Worm (Caenorhabditis elegans) whole organism, L4 larva: ENCODE data around the gene col-184.

ENCODE experiments used
- Y105C5A.15 ChIP-seq: fragments of 200-800 bp; sonication (Bioruptor generic); IDR thresholded peaks from 2 replicates; pipeline ENCODE4 v1.3.6; 2022; ENCODE audit warnings: missing genetic modification characterization, missing compliant biosample characterization
- aly-2 ChIP-seq: sonication (generic microtip); optimal IDR thresholded peaks from 2 replicates; lab custom pipeline; 2018; ENCODE audit warnings: missing biosample characterization, missing genetic modification characterization
- lin-13 ChIP-seq: fragments of 150-350 bp; optimal IDR thresholded peaks from 2 replicates; lab custom pipeline; 2014; ENCODE audit warnings: missing biosample characterization, missing genetic modification reagents, missing genetic modification characterization
- madf-5 ChIP-seq, 2 experiments: fragments of 200-800 bp; sonication (Bioruptor generic); IDR thresholded peaks; 2 replicates each; pipeline ENCODE4 v1.3.6; 2022; ENCODE audit warnings: missing compliant biosample characterization in 2 of 2, missing genetic modification characterization in 2 of 2
- mdl-1 ChIP-seq, 2 experiments: fragments of 150-350 bp in 1 of 2; sonication (generic microtip) in 1 of 2; optimal IDR thresholded peaks; 2 replicates each; lab custom pipeline; 2014 to 2017; ENCODE audit warnings: missing biosample characterization in 2 of 2, missing genetic modification characterization in 2 of 2
- mep-1 ChIP-seq: fragments of 150-350 bp; sonication (generic microtip); optimal IDR thresholded peaks from 3 replicates; lab custom pipeline; 2014; ENCODE audit warnings: missing biosample characterization, missing genetic modification characterization
- nhr-11 ChIP-seq: fragments of 150-350 bp; optimal IDR thresholded peaks from 2 replicates; lab custom pipeline; 2014; ENCODE audit warnings: missing biosample characterization, missing genetic modification characterization
- nhr-25 ChIP-seq: sonication (generic microtip); optimal IDR thresholded peaks from 2 replicates; lab custom pipeline; 2017; ENCODE audit warnings: missing genetic modification characterization, mild to moderate bottlenecking, missing compliant biosample characterization, antibody characterized with exemption, moderate library complexity, borderline replicate concordance; ENCODE audit not compliant: insufficient read depth
- snpc-4 ChIP-seq: fragments of 150-350 bp; optimal IDR thresholded peaks from 2 replicates; lab custom pipeline; 2014; ENCODE audit warnings: missing biosample characterization, missing genetic modification characterization
- tra-1 ChIP-seq: fragments of 200-800 bp; sonication (Bioruptor generic); IDR thresholded peaks from 2 replicates; pipeline ENCODE4 v1.3.6; 2022; ENCODE audit warnings: missing genetic modification reagents, missing genetic modification characterization, missing compliant biosample characterization

- TF ChIP-seq Y105C5A.15 = no peak
- no peak for TF ChIP-seq madf-5 (GFP tag; IDR thresholded peaks at IDR 0.05; lab: Robert Waterston, UW)
- TF ChIP-seq mdl-1 (tag; optimal IDR thresholded peaks at IDR 0.05; lab: Kevin White, UChicago) = no peak
- TF ChIP-seq tra-1 (GFP tag; lab: Robert Waterston, UW) = no peak
- no peak for TF ChIP-seq nhr-25 (tag; lab: Kevin White, UChicago)
- TF ChIP-seq snpc-4 = no peak
- no peak for TF ChIP-seq mep-1 (tag; lab: Kevin White, UChicago)
- TF ChIP-seq aly-2 (tag; lab: Kevin White, UChicago) = no peak
- no peak for TF ChIP-seq lin-13 (GFP tag; lab: Kevin White, UChicago)
- no peak for TF ChIP-seq nhr-11 (tag; lab: Kevin White, UChicago)
Observed at ce11 chrX:13499923-13500322, 30.7 kb downstream of the col-184 start.
